Fruit fly (Drosophila melanogaster): Measurements from ENCODE around the gene Tsp66E.

Tsp66E gene

dm6 chr3L:8964458-8964857 is 52.2 kb downstream of the Tsp66E start, which contains the start of gene ValRS-m (continued):
- TF ChIP-seq CG13287 (GFP tag; IDR thresholded peaks at IDR 0.05; ENCODE audit: partially characterized antibody) (peak; percentile 41), CG17186 (GFP tag; optimal IDR thresholded peaks at IDR 0.05) (no peak), CG2129 (GFP tag; IDR thresholded peaks at IDR 0.05; ENCODE audit: partially characterized antibody) (no peak), grau (tag; optimal IDR thresholded peaks at IDR 0.05) (no peak), CG18476 (GFP tag; optimal IDR thresholded peaks at IDR 0.05) (no peak), stc (GFP tag; IDR thresholded peaks at IDR 0.05) (no peak), Dll (GFP tag; IDR thresholded peaks at IDR 0.05; ENCODE audit: partially characterized antibody) (0 out of 4 replicates have a peak, but pooled peaks have one; percentile 40), wdn (GFP tag; IDR thresholded peaks at IDR 0.05) (no peak), Hr3 (GFP tag; optimal IDR thresholded peaks at IDR 0.05) (no peak), gro (GFP tag; optimal IDR thresholded peaks at IDR 0.05) (no peak), Dref (GFP tag; IDR thresholded peaks at IDR 0.05) (peak; percentile 57), CG11696 (GFP tag; IDR thresholded peaks at IDR 0.05) (no peak), vfl (GFP tag; optimal IDR thresholded peaks at IDR 0.05) (no peak), Sry-δ (GFP tag; optimal IDR thresholded peaks at IDR 0.05) (peak; percentile 47), Eip74EF (GFP tag; optimal IDR thresholded peaks at IDR 0.05) (no peak), CTCF (GFP tag; optimal IDR thresholded peaks at IDR 0.05) (no peak), CG11247 (GFP tag; IDR thresholded peaks at IDR 0.05) (no peak), Ssrp (tag; optimal IDR thresholded peaks at IDR 0.05) (no peak), fd64A (GFP tag; optimal IDR thresholded peaks at IDR 0.05) (no peak), CG6175 (GFP tag; IDR thresholded peaks at IDR 0.05) (no peak)

- TF ChIP-seq Stat92E (GFP tag; optimal IDR thresholded peaks at IDR 0.05) (no peak), Six4 (GFP tag; optimal IDR thresholded peaks at IDR 0.05) (no peak), GATAe (GFP tag; conservative IDR thresholded peaks at IDR 0.05) (no peak), fd102C (GFP tag; optimal IDR thresholded peaks at IDR 0.05) (no peak), Myb (GFP tag; optimal IDR thresholded peaks at IDR 0.05) (peak; percentile 68), gfzf (GFP tag; optimal IDR thresholded peaks at IDR 0.05) (peak; percentile 27), CG12659 (GFP tag; optimal IDR thresholded peaks at IDR 0.05) (peak; percentile 22), Mad (GFP tag; optimal IDR thresholded peaks at IDR 0.05) (no peak), fu2 (GFP tag; optimal IDR thresholded peaks at IDR 0.05) (no peak), BEAF-32 (GFP tag; optimal IDR thresholded peaks at IDR 0.05) (peak; percentile 61), jumu (GFP tag; optimal IDR thresholded peaks at IDR 0.05) (no peak), ato (GFP tag; IDR thresholded peaks at IDR 0.05; ENCODE audit: partially characterized antibody) (peak; percentile 56), knrl (GFP tag; IDR thresholded peaks at IDR 0.05; ENCODE audit: partially characterized antibody) (peak; percentile 59), CG12236 (GFP tag; optimal IDR thresholded peaks at IDR 0.05) (no peak), Sin3A (optimal IDR thresholded peaks at IDR 0.05) (peak; percentile 32), CG34224 (GFP tag; IDR thresholded peaks at IDR 0.05; ENCODE audit: partially characterized antibody) (peak; percentile 66), wdn (GFP tag; IDR thresholded peaks at IDR 0.05) (no peak), bbx (GFP tag; IDR thresholded peaks at IDR 0.05; ENCODE audit: partially characterized antibody) (peak; percentile 72), hb (GFP tag; IDR thresholded peaks at IDR 0.05; ENCODE audit: partially characterized antibody) (peak; percentile 70; the same call in 2 of the 3 replicates), E2f2 (GFP tag; IDR thresholded peaks at IDR 0.05) (peak; percentile 95), CG3847 (GFP tag; IDR thresholded peaks at IDR 0.05) (peak; percentile 59), pzg (GFP tag; optimal IDR thresholded peaks at IDR 0.05) (peak; percentile 87), Doc3 (GFP tag; IDR thresholded peaks at IDR 0.05; ENCODE audit: partially characterized antibody) (peak; percentile 21; the same call in 1 of the 3 replicates), ac (GFP tag; optimal IDR thresholded peaks at IDR 0.05) (no peak), MESR4 (GFP tag; optimal IDR thresholded peaks at IDR 0.05) (peak; percentile 48), sima (GFP tag; optimal IDR thresholded peaks at IDR 0.05) (no peak), CG13287 (GFP tag; IDR thresholded peaks at IDR 0.05; ENCODE audit: partially characterized antibody) (peak; percentile 71), Hr78 (GFP tag; optimal IDR thresholded peaks at IDR 0.05) (no peak), Aef1 (GFP tag; IDR thresholded peaks at IDR 0.05) (peak; percentile 31; the same call in 1 of the 3 replicates), luna (GFP tag; optimal IDR thresholded peaks at IDR 0.05) (no peak), CG6765 (GFP tag; optimal IDR thresholded peaks at IDR 0.05) (no peak)
Observed at dm6 chr3L:8966324-8967011, 54.2 kb downstream of the Tsp66E start, which contains the start of the genes CG5653 and CG5021. Gene CG5653, minus strand, starts transcription at chr3L:8966374. Gene CG5021, plus strand, starts transcription at chr3L:8966829.
